Worm (Caenorhabditis elegans) whole organism, early embryonic: ENCODE data around the gene fat-3.

Experiments used
- B0310.2 ChIP-seq: sonication (generic microtip); optimal IDR thresholded peaks from 2 replicates; lab custom pipeline; 2016; ENCODE audit warnings: mild to moderate bottlenecking, missing genetic modification characterization, missing compliant biosample characterization
- ama-1 ChIP-seq: fragments of 150-350 bp; optimal IDR thresholded peaks from 2 replicates; lab custom pipeline; 2014
- ceh-36 ChIP-seq: sonication (generic microtip); optimal IDR thresholded peaks from 2 replicates; lab custom pipeline; 2016; ENCODE audit warnings: missing genetic modification characterization, inconsistent platforms, missing compliant biosample characterization
- ets-7 ChIP-seq: sonication (generic microtip); optimal IDR thresholded peaks from 2 replicates; lab custom pipeline; 2016; ENCODE audit warnings: missing genotype, missing genetic modification characterization, missing compliant biosample characterization
- hmg-4 ChIP-seq: fragments of 200-800 bp; sonication (Bioruptor generic); optimal IDR thresholded peaks from 2 replicates; lab custom pipeline; 2018; ENCODE audit warnings: mild to moderate bottlenecking, missing genetic modification characterization, missing compliant biosample characterization
- hnd-1 ChIP-seq: sonication (generic microtip); optimal IDR thresholded peaks from 2 replicates; lab custom pipeline; 2016; ENCODE audit warnings: missing genetic modification characterization, missing compliant biosample characterization
- pes-1 ChIP-seq: fragments of 200-800 bp; sonication (Bioruptor generic); IDR thresholded peaks from 2 replicates; pipeline ENCODE4 v1.3.6; 2022; ENCODE audit warnings: missing genetic modification reagents, missing genetic modification characterization, missing compliant biosample characterization
- sea-1 ChIP-seq: fragments of 200-800 bp; sonication (Bioruptor generic); conservative IDR thresholded peaks from 2 replicates; pipeline ENCODE4 v1.3.6; 2022; ENCODE audit warnings: missing genetic modification characterization, missing compliant biosample characterization

DNA sequence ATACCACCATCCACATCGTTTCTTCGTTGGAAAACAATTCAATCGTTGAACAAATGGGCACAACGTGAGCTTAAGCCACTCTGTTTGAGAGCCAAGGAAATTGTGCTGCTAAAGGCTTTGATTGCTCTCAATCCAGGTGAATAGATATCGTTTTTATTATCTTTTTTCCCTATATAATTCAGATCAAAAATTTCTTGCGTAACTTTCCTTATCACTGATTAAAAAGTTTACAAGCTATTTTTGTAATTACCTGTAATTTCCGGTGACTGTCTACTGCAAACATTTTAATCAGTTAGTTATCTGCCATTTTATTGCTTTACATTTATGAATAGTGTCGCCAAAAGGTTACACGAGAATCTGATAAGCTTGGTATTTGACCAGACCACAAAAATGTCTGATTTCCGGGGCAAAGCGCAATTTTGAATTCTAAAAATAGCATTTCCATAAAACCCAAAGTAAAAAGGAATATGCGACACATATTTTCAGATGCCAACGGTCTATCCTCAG, 40.1 kb upstream of the fat-3 start:
- TF ChIP-seq pes-1 (GFP tag; lab: Robert Waterston, UW), result no peak
- no peak for TF ChIP-seq ama-1 (lab: Kevin White, UChicago)
- TF ChIP-seq hmg-4 (GFP tag; lab: Kevin White, UChicago), result no peak
- no peak for TF ChIP-seq B0310.2
- no peak for TF ChIP-seq sea-1 (GFP tag; lab: Robert Waterston, UW)
- no peak for TF ChIP-seq ceh-36 (tag; lab: Kevin White, UChicago)
- no peak for TF ChIP-seq ets-7 (tag; lab: Kevin White, UChicago)
- no peak for TF ChIP-seq hnd-1
